Worm (Caenorhabditis elegans): ENCODE results near the gene skr-19.

skr-19 gene

ce11 chrX:13209026-13209425, 15.5 kb downstream of the skr-19 start:
- no peak for TF ChIP-seq ref-1 (GFP tag; conservative IDR thresholded peaks at IDR 0.05)

- TF ChIP-seq ztf-29 (GFP tag; IDR thresholded peaks at IDR 0.05): no peak; the same call in 1 of the 2 replicates
- no peak for TF ChIP-seq ztf-23 (GFP tag; IDR thresholded peaks at IDR 0.05)
- no peak for TF ChIP-seq tab-1 (GFP tag; IDR thresholded peaks at IDR 0.05)
- TF ChIP-seq cog-1 (tag; optimal IDR thresholded peaks at IDR 0.05): no peak
Measured at ce11 chrX:13206911-13207310, 17.6 kb downstream of the skr-19 start.

DNA sequence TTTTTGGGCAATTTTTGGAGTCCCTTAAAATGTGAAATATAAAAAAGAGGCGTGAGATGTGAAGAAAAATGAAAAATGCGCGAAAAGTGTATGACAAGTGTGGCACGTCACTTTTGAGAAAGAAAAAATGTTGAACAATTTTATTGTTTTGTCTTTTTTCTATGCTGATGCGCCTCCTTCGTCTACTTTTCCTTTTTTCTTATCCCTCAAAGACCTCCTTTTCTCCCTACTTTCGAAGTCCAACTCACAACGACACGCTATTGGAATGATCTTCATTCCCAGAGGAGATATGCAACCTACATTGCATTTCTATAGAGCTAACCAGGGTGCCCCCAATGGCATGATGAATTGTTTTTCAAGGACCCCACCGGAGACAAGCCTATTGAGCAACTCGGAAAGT, 18.5 kb downstream of the skr-19 start:
- TF ChIP-seq tab-1 (GFP tag; IDR thresholded peaks at IDR 0.05) (no peak), cog-1 (tag; optimal IDR thresholded peaks at IDR 0.05) (no peak)

- no peak for TF ChIP-seq med-1 (GFP tag; optimal IDR thresholded peaks at IDR 0.05; ENCODE audit: insufficient read depth)
- no peak for TF ChIP-seq flt-1 (GFP tag; IDR thresholded peaks at IDR 0.05)
- TF ChIP-seq ztf-29 (GFP tag; IDR thresholded peaks at IDR 0.05): no peak
- TF ChIP-seq tab-1 (GFP tag; IDR thresholded peaks at IDR 0.05): no peak
- TF ChIP-seq ref-1 (GFP tag; conservative IDR thresholded peaks at IDR 0.05): no peak
Measured at ce11 chrX:13202312-13202711, 22.2 kb downstream of the skr-19 start.

DNA sequence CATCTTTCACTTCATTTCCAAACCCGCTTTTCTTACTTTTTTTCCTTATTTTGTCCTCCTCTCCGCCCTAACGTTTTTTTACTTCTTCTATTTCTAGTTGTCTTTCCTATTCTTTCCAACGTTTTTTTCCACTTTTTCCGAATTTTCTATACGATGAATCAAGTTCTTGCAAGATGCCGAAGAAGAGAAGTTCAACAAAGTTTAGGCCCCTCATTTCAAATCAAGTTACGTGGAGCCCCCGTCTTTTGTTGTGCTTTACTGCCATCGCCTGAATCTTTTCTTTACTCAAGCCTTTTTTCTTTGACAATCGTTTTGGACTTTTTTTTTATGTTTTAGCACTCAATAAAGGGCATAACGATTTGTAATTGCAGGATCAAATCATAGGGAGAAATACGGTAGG, 23.1 kb downstream of the skr-19 start, which contains the start of gene unc-9:
TSS of gene unc-9 (plus strand) at position 370 of the 400 bp plus-strand sequence.
- TF ChIP-seq ref-1 (GFP tag; conservative IDR thresholded peaks at IDR 0.05): no peak
- TF ChIP-seq flt-1 (GFP tag; IDR thresholded peaks at IDR 0.05): no peak
- TF ChIP-seq ztf-29 (GFP tag; IDR thresholded peaks at IDR 0.05): no peak
- TF ChIP-seq med-1 (GFP tag; optimal IDR thresholded peaks at IDR 0.05; ENCODE audit: insufficient read depth): no peak
- TF ChIP-seq ztf-23 (GFP tag; IDR thresholded peaks at IDR 0.05): no peak
- TF ChIP-seq klf-2 (GFP tag; conservative IDR thresholded peaks at IDR 0.05): no peak
- no peak for TF ChIP-seq tab-1 (GFP tag; IDR thresholded peaks at IDR 0.05)
- TF ChIP-seq cog-1 (tag; optimal IDR thresholded peaks at IDR 0.05): no peak
- no peak for TF ChIP-seq T22C8.4 (GFP tag; IDR thresholded peaks at IDR 0.05)

DNA sequence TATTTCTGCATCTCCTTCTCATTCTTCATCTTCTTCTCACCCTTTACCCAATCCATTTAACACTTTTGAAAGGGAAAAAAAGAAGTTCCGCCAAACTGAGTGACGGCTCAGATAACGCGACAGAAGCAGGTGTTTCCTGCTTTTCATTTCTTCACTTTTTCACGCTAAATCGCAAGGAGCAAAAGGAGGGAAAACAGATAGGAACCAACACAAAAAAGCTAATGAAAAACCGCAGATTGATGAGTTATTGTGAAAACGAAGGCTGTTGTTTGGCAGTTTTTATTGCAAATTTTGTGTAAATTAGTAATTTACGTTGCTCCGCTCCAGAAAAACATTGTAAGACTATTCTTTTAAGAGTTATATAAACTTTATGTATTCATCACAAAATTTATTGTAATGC, 24.2 kb downstream of the skr-19 start:
- TF ChIP-seq cog-1 (tag; optimal IDR thresholded peaks at IDR 0.05) (no peak), T22C8.4 (GFP tag; IDR thresholded peaks at IDR 0.05) (no peak), klf-2 (GFP tag; conservative IDR thresholded peaks at IDR 0.05) (no peak)

DNA sequence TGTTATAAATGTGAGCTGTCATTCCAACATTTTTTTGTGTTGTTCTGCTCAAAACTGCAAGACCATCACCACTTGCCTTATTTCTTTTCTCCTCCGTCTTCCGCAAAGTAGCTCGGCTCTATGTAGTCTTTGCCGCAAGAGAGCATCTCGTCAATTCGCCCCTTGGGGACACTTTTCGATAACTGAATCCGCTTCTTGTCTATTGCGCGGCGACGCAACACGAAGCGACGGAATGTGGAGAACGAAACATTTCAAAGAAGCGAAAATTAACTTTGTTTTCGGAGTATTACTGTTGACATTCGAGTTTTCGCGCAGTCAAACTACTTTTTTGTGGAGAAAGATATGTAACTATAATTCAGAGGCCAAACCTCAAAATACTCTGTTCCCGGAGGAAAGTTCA, 26.4 kb downstream of the skr-19 start:
- no peak for TF ChIP-seq cog-1 (tag; optimal IDR thresholded peaks at IDR 0.05)

- TF ChIP-seq klf-2 (GFP tag; conservative IDR thresholded peaks at IDR 0.05): no peak
- TF ChIP-seq ztf-23 (GFP tag; IDR thresholded peaks at IDR 0.05): no peak
- no peak for TF ChIP-seq med-1 (GFP tag; optimal IDR thresholded peaks at IDR 0.05; ENCODE audit: insufficient read depth)
- no peak for TF ChIP-seq ref-1 (GFP tag; conservative IDR thresholded peaks at IDR 0.05)
- TF ChIP-seq ztf-29 (GFP tag; IDR thresholded peaks at IDR 0.05): no peak
- no peak for TF ChIP-seq flt-1 (GFP tag; IDR thresholded peaks at IDR 0.05)
- no peak for TF ChIP-seq T22C8.4 (GFP tag; IDR thresholded peaks at IDR 0.05)
- TF ChIP-seq tab-1 (GFP tag; IDR thresholded peaks at IDR 0.05): no peak
Measured at ce11 chrX:13190912-13191311, 33.6 kb downstream of the skr-19 start, which contains the start of gene gpa-6. Gene gpa-6 (plus strand): TSS chrX:13191212.

DNA sequence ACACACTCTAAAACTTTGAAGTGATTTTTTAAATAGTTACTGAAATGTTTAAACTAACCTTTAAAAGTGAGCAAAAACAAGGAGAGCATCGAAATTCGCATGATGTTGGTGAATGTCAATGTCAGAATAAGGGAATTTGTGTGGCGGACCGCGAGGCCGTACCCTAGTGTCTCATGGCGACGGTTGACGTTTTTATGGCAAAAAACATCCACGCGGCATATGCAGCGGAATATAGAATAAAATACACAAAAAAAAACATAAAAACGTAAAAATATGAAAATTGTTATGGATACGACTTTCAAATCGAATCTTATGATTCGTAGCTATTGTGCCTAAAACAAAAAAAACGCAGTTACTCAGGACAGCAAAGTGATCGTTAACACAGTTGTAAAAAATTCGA, 34.6 kb downstream of the skr-19 start, which contains the start of gene cwp-5:
TSS of gene cwp-5 (minus strand) at position 101 of the 400 bp plus-strand sequence.
- TF ChIP-seq ref-1 (GFP tag; conservative IDR thresholded peaks at IDR 0.05): no peak
- no peak for TF ChIP-seq T22C8.4 (GFP tag; IDR thresholded peaks at IDR 0.05)
- no peak for TF ChIP-seq cog-1 (tag; optimal IDR thresholded peaks at IDR 0.05)
- TF ChIP-seq tab-1 (GFP tag; IDR thresholded peaks at IDR 0.05): no peak
- no peak for TF ChIP-seq flt-1 (GFP tag; IDR thresholded peaks at IDR 0.05)
- no peak for TF ChIP-seq ztf-23 (GFP tag; IDR thresholded peaks at IDR 0.05)
- TF ChIP-seq klf-2 (GFP tag; conservative IDR thresholded peaks at IDR 0.05): no peak
- no peak for TF ChIP-seq ztf-29 (GFP tag; IDR thresholded peaks at IDR 0.05)
- TF ChIP-seq med-1 (GFP tag; optimal IDR thresholded peaks at IDR 0.05; ENCODE audit: insufficient read depth): no peak

- TF ChIP-seq tab-1 (GFP tag; IDR thresholded peaks at IDR 0.05) (no peak), klf-2 (GFP tag; conservative IDR thresholded peaks at IDR 0.05) (no peak), ztf-29 (GFP tag; IDR thresholded peaks at IDR 0.05) (no peak), med-1 (GFP tag; optimal IDR thresholded peaks at IDR 0.05; ENCODE audit: insufficient read depth) (no peak), cog-1 (tag; optimal IDR thresholded peaks at IDR 0.05) (no peak), T22C8.4 (GFP tag; IDR thresholded peaks at IDR 0.05) (no peak), ztf-23 (GFP tag; IDR thresholded peaks at IDR 0.05) (no peak), ref-1 (GFP tag; conservative IDR thresholded peaks at IDR 0.05) (no peak), flt-1 (GFP tag; IDR thresholded peaks at IDR 0.05) (no peak)
Measured at ce11 chrX:13182012-13182411, 42.5 kb downstream of the skr-19 start.

- TF ChIP-seq cog-1 (tag; optimal IDR thresholded peaks at IDR 0.05) (no peak), T22C8.4 (GFP tag; IDR thresholded peaks at IDR 0.05) (no peak), ztf-29 (GFP tag; IDR thresholded peaks at IDR 0.05) (no peak), med-1 (GFP tag; optimal IDR thresholded peaks at IDR 0.05; ENCODE audit: insufficient read depth) (no peak), tab-1 (GFP tag; IDR thresholded peaks at IDR 0.05) (no peak), flt-1 (GFP tag; IDR thresholded peaks at IDR 0.05) (no peak), ztf-23 (GFP tag; IDR thresholded peaks at IDR 0.05) (no peak), klf-2 (GFP tag; conservative IDR thresholded peaks at IDR 0.05) (no peak), ref-1 (GFP tag; conservative IDR thresholded peaks at IDR 0.05) (no peak)
Measured at ce11 chrX:13178347-13178746, 46.2 kb downstream of the skr-19 start, which contains the start of gene nlp-3. Gene nlp-3 (minus strand): TSS chrX:13178447.

Measured in whole organism, midembryonic.